Fruit fly (Drosophila melanogaster) whole organism, embryonic: ENCODE results near the gene AP-2alpha.
A peak's percentile ranks its signal among the peaks of the same experiment; 100 is the strongest.

Source experiments
- CG10431 ChIP-seq: fragments of 200-800 bp; sonication (Bioruptor generic); optimal IDR thresholded peaks from 3 replicates; lab custom pipeline; 2018; ENCODE audit warnings: missing biosample characterization, mild to moderate bottlenecking, missing genetic modification characterization
- CG11695 ChIP-seq: fragments of 200-800 bp; sonication (Bioruptor generic); IDR thresholded peaks from 3 replicates; pipeline ENCODE4 v1.3.6; 2022; ENCODE audit warnings: missing biosample characterization, missing genetic modification characterization
- CG12769 ChIP-seq: fragments of 200-800 bp; sonication (Bioruptor generic); optimal IDR thresholded peaks from 2 replicates; lab custom pipeline; 2019; ENCODE audit warnings: missing biosample characterization, mild to moderate bottlenecking, missing genetic modification characterization, moderate library complexity
- CG16813 ChIP-seq: fragments of 200-800 bp; sonication (Bioruptor generic); IDR thresholded peaks from 3 replicates; pipeline ENCODE4 v1.3.6; 2022; ENCODE audit warnings: missing biosample characterization, missing genetic modification characterization; ENCODE audit not compliant: partially characterized antibody
- CG2129 ChIP-seq: fragments of 200-800 bp; sonication (Bioruptor generic); IDR thresholded peaks from 2 replicates; pipeline ENCODE4 v1.3.6; 2022; ENCODE audit warnings: missing biosample characterization, missing genetic modification characterization; ENCODE audit not compliant: partially characterized antibody
- CG31441 ChIP-seq: fragments of 200-800 bp; sonication (Bioruptor generic); IDR thresholded peaks from 2 replicates; pipeline ENCODE4 v1.3.6; 2022; ENCODE audit warnings: missing biosample characterization, missing genetic modification characterization
- CG3838 ChIP-seq: fragments of 200-800 bp; sonication (Bioruptor generic); optimal IDR thresholded peaks from 3 replicates; lab custom pipeline; 2016; ENCODE audit warnings: missing biosample characterization, missing genetic modification characterization
- CG4360 ChIP-seq: fragments of 200-800 bp; sonication (Bioruptor generic); IDR thresholded peaks from 2 replicates; pipeline ENCODE4 v1.3.6; 2022; ENCODE audit warnings: missing biosample characterization, missing genetic modification characterization
- CG5245 ChIP-seq: fragments of 200-800 bp; sonication (Bioruptor generic); optimal IDR thresholded peaks from 3 replicates; lab custom pipeline; 2016; ENCODE audit warnings: missing biosample characterization, missing genetic modification characterization
- CG6654 ChIP-seq: fragments of 200-800 bp; sonication (Bioruptor generic); optimal IDR thresholded peaks from 2 replicates; lab custom pipeline; 2017; ENCODE audit warnings: missing biosample characterization, mild to moderate bottlenecking, missing genetic modification characterization
- CG6813 ChIP-seq: fragments of 200-800 bp; sonication (Bioruptor generic); optimal IDR thresholded peaks from 2 replicates; lab custom pipeline; 2017; ENCODE audit warnings: missing biosample characterization, missing genetic modification characterization, mild to moderate bottlenecking, moderate library complexity, missing genetic modification reagents
- CG6854 ChIP-seq: fragments of 200-800 bp; sonication (Bioruptor generic); optimal IDR thresholded peaks from 3 replicates; lab custom pipeline; 2017; ENCODE audit warnings: missing biosample characterization, mild to moderate bottlenecking, missing genetic modification characterization
- CG7786 ChIP-seq: fragments of 200-800 bp; sonication (Bioruptor generic); optimal IDR thresholded peaks from 2 replicates; lab custom pipeline; 2016; ENCODE audit warnings: missing biosample characterization, missing genetic modification characterization
- CG7987 ChIP-seq: fragments of 200-800 bp; sonication (Bioruptor generic); optimal IDR thresholded peaks from 2 replicates; lab custom pipeline; 2018; ENCODE audit warnings: missing biosample characterization, mild to moderate bottlenecking, missing genetic modification characterization, moderate library complexity
- CG8478 ChIP-seq: fragments of >200 bp; optimal IDR thresholded peaks from 2 replicates; lab custom pipeline; 2018
- CG9437 ChIP-seq: fragments of 200-800 bp; sonication (Bioruptor generic); optimal IDR thresholded peaks from 2 replicates; lab custom pipeline; 2018; ENCODE audit warnings: missing biosample characterization, mild to moderate bottlenecking, missing genetic modification characterization
- CG9876 ChIP-seq: fragments of 200-800 bp; sonication (Bioruptor generic); optimal IDR thresholded peaks from 2 replicates; lab custom pipeline; 2016; ENCODE audit warnings: missing biosample characterization, missing genetic modification characterization
- CHES-1-like ChIP-seq: fragments of 200-800 bp; sonication (Bioruptor generic); optimal IDR thresholded peaks from 2 replicates; lab custom pipeline; 2016; ENCODE audit warnings: missing biosample characterization, missing genetic modification characterization
- Chrac-16 ChIP-seq: fragments of 200-800 bp; sonication (Bioruptor generic); optimal IDR thresholded peaks from 3 replicates; lab custom pipeline; 2016; ENCODE audit warnings: missing biosample characterization, missing genetic modification characterization
- Dip3 ChIP-seq: fragments of 200-800 bp; sonication (Bioruptor generic); optimal IDR thresholded peaks from 3 replicates; lab custom pipeline; 2016; ENCODE audit warnings: missing biosample characterization, missing genetic modification characterization
- Drgx ChIP-seq: fragments of 200-800 bp; sonication (Bioruptor generic); IDR thresholded peaks from 2 replicates; pipeline ENCODE4 v1.3.6; 2022; ENCODE audit warnings: missing biosample characterization, missing genetic modification characterization
- GATAe ChIP-seq: fragments of 200-800 bp; sonication (Bioruptor generic); conservative IDR thresholded peaks from 2 replicates; pipeline ENCODE4 v1.3.6; 2022; ENCODE audit warnings: missing biosample characterization, missing genetic modification characterization
- Hmx ChIP-seq: fragments of 200-800 bp; sonication (Bioruptor generic); optimal IDR thresholded peaks from 2 replicates; lab custom pipeline; 2016; ENCODE audit warnings: missing biosample characterization, missing genetic modification characterization
- Lim3 ChIP-seq: fragments of 200-800 bp; sonication (Bioruptor generic); IDR thresholded peaks from 2 replicates; pipeline ENCODE4 v1.3.6; 2022; ENCODE audit warnings: missing biosample characterization, missing genetic modification characterization
- Lpt ChIP-seq: fragments of >200 bp; optimal IDR thresholded peaks from 2 replicates; lab custom pipeline; 2018; ENCODE audit warnings: missing biosample characterization, missing genetic modification characterization
- Nf-YB ChIP-seq: fragments of 200-800 bp; sonication (Bioruptor generic); optimal IDR thresholded peaks from 3 replicates; lab custom pipeline; 2019; ENCODE audit warnings: missing biosample characterization, mild to moderate bottlenecking, missing genetic modification characterization, moderate library complexity
- NfI ChIP-seq: fragments of 200-800 bp; sonication (Bioruptor generic); optimal IDR thresholded peaks from 3 replicates; lab custom pipeline; 2018; ENCODE audit warnings: missing biosample characterization, mild to moderate bottlenecking, missing genetic modification characterization, moderate library complexity
- Oaz ChIP-seq: fragments of 200-800 bp; sonication (Bioruptor generic); IDR thresholded peaks from 2 replicates; pipeline ENCODE4 v1.3.6; 2022; ENCODE audit warnings: missing biosample characterization, missing genetic modification characterization
- Ravus ChIP-seq: fragments of 200-800 bp; sonication (Bioruptor generic); IDR thresholded peaks from 2 replicates; pipeline ENCODE4 v1.3.6; 2022; ENCODE audit warnings: missing biosample characterization, missing genetic modification characterization
- Sin3A ChIP-seq: fragments of >200 bp; optimal IDR thresholded peaks from 2 replicates; lab custom pipeline; 2018
- Stat92E ChIP-seq, 3 experiments: fragments of >200 bp in 2 of 3; fragments of 200-800 bp in 1 of 3; sonication (Bioruptor generic) in 1 of 3; optimal IDR thresholded peaks; 2 replicates each; lab custom pipeline; 2017 to 2019; ENCODE audit warnings: missing biosample characterization in 3 of 3, missing genetic modification characterization in 3 of 3, mild to moderate bottlenecking in 1 of 3, moderate library complexity in 1 of 3
- al ChIP-seq: fragments of 200-800 bp; sonication (Bioruptor generic); IDR thresholded peaks from 2 replicates; pipeline ENCODE4 v1.3.6; 2022; ENCODE audit warnings: missing biosample characterization, missing genetic modification characterization
- bcd ChIP-seq: fragments of 200-800 bp; sonication (Bioruptor generic); optimal IDR thresholded peaks from 2 replicates; lab custom pipeline; 2017; ENCODE audit warnings: missing biosample characterization, mild to moderate bottlenecking, missing genetic modification characterization
- cato ChIP-seq: fragments of 200-800 bp; sonication (Bioruptor generic); optimal IDR thresholded peaks from 2 replicates; lab custom pipeline; 2016; ENCODE audit warnings: missing biosample characterization, missing genetic modification characterization, borderline replicate concordance
- chm ChIP-seq: fragments of 200-800 bp; sonication (Bioruptor generic); IDR thresholded peaks from 2 replicates; pipeline ENCODE4 v1.3.6; 2022; ENCODE audit warnings: missing biosample characterization, missing genetic modification characterization
- corto ChIP-seq: fragments of 200-800 bp; sonication (Bioruptor generic); optimal IDR thresholded peaks from 2 replicates; lab custom pipeline; 2016; ENCODE audit warnings: missing biosample characterization, mild to moderate bottlenecking, missing genetic modification characterization, moderate library complexity
- dati ChIP-seq: fragments of 200-800 bp; sonication (Bioruptor generic); IDR thresholded peaks from 2 replicates; pipeline ENCODE4 v1.3.6; 2022; ENCODE audit warnings: missing biosample characterization, missing genetic modification characterization
- gce ChIP-seq: fragments of 200-800 bp; sonication (Bioruptor generic); IDR thresholded peaks from 3 replicates; pipeline ENCODE4 v1.3.6; 2022; ENCODE audit warnings: missing biosample characterization, missing genetic modification characterization
- ind ChIP-seq: fragments of 200-800 bp; sonication (Bioruptor generic); optimal IDR thresholded peaks from 3 replicates; lab custom pipeline; 2016; ENCODE audit warnings: missing biosample characterization, missing genetic modification characterization
- jing ChIP-seq: fragments of 200-800 bp; sonication (Bioruptor generic); optimal IDR thresholded peaks from 2 replicates; lab custom pipeline; 2018; ENCODE audit warnings: missing biosample characterization, mild to moderate bottlenecking, missing genetic modification characterization
- onecut ChIP-seq: fragments of 200-800 bp; sonication (Bioruptor generic); IDR thresholded peaks from 2 replicates; pipeline ENCODE4 v1.3.6; 2022; ENCODE audit warnings: missing biosample characterization, missing genetic modification characterization
- shn ChIP-seq: fragments of 200-800 bp; sonication (Bioruptor generic); optimal IDR thresholded peaks from 3 replicates; lab custom pipeline; 2016; ENCODE audit warnings: missing biosample characterization, missing genetic modification characterization
- sqz ChIP-seq: fragments of 200-800 bp; sonication (Bioruptor generic); optimal IDR thresholded peaks from 3 replicates; lab custom pipeline; 2018; ENCODE audit warnings: missing biosample characterization, mild to moderate bottlenecking, missing genetic modification characterization
- sr ChIP-seq: fragments of 200-800 bp; sonication (Bioruptor generic); IDR thresholded peaks from 3 replicates; pipeline ENCODE4 v1.3.6; 2022; ENCODE audit warnings: missing biosample characterization, missing genetic modification characterization
- sug ChIP-seq: fragments of 200-800 bp; optimal IDR thresholded peaks from 2 replicates; lab custom pipeline; 2019; ENCODE audit warnings: missing biosample characterization, mild to moderate bottlenecking, missing genetic modification characterization, moderate library complexity
- tup ChIP-seq: fragments of 200-800 bp; sonication (Bioruptor generic); optimal IDR thresholded peaks from 2 replicates; lab custom pipeline; 2016; ENCODE audit warnings: missing biosample characterization, mild to moderate bottlenecking, missing genetic modification characterization, moderate library complexity
- vfl ChIP-seq: fragments of 200-800 bp; sonication (Bioruptor generic); optimal IDR thresholded peaks from 2 replicates; lab custom pipeline; 2016; ENCODE audit warnings: missing biosample characterization, missing genetic modification characterization
- vvl ChIP-seq: fragments of 200-800 bp; sonication (Bioruptor generic); IDR thresholded peaks from 2 replicates; pipeline ENCODE4 v1.3.6; 2022; ENCODE audit warnings: missing biosample characterization, missing genetic modification characterization
- wdn ChIP-seq: fragments of 200-800 bp; sonication (Bioruptor generic); IDR thresholded peaks from 2 replicates; pipeline ENCODE4 v1.3.6; 2022; ENCODE audit warnings: missing biosample characterization, missing genetic modification characterization
- wor ChIP-seq: fragments of 200-800 bp; sonication (Bioruptor generic); IDR thresholded peaks from 2 replicates; pipeline ENCODE4 v1.3.6; 2022; ENCODE audit warnings: missing biosample characterization, missing genetic modification characterization

Gene AP-2alpha

dm6 chr2L:441927-442691 lies 27.5 kb upstream of the AP-2alpha start (continued):
- TF ChIP-seq Dip3 (GFP tag; lab: Kevin White, UChicago) = peak; percentile 17
- peak; percentile 80 for TF ChIP-seq onecut
- no peak for TF ChIP-seq Ravus
- peak; percentile 45 for TF ChIP-seq sqz (GFP tag; lab: Kevin White, UChicago)
- peak; percentile 61 for TF ChIP-seq Oaz (GFP tag; lab: Robert Waterston, UW)
- TF ChIP-seq Drgx (GFP tag; lab: Robert Waterston, UW) = peak; percentile 91
- TF ChIP-seq CG7987 (GFP tag; lab: Kevin White, UChicago) = peak; percentile 25
- peak; percentile 84 for TF ChIP-seq Chrac-16
- no peak for TF ChIP-seq Hmx
- peak; percentile 76 for TF ChIP-seq ind (GFP tag; lab: Kevin White, UChicago)
- peak; percentile 93 for TF ChIP-seq vvl
- peak; percentile 42 for TF ChIP-seq CG6654 (GFP tag; lab: Kevin White, UChicago)
- no peak for TF ChIP-seq Lpt (GFP tag; lab: Kevin White, UChicago)
- peak; percentile 27; the same call in 1 of the 2 replicates for TF ChIP-seq wdn (GFP tag; lab: Robert Waterston, UW)
- peak; percentile 87 for TF ChIP-seq CG31441 (GFP tag; lab: Robert Waterston, UW)
- no peak for TF ChIP-seq sug (tag; lab: Kevin White, UChicago)
- peak; percentile 59 for TF ChIP-seq tup (GFP tag; lab: Kevin White, UChicago)
- peak; percentile 45 for TF ChIP-seq Nf-YB (GFP tag; lab: Kevin White, UChicago)
- peak; percentile 80 for TF ChIP-seq CG6813
- peak; percentile 63 for TF ChIP-seq CG4360 (GFP tag; lab: Robert Waterston, UW)
- peak; percentile 23 for TF ChIP-seq CG3838 (GFP tag; lab: Kevin White, UChicago)
- peak; percentile 80 for TF ChIP-seq CG12769 (tag; lab: Kevin White, UChicago)
- TF ChIP-seq CG9876 = peak; percentile 71
- no peak for TF ChIP-seq GATAe (GFP tag; lab: Robert Waterston, UW)
- peak; percentile 80 for TF ChIP-seq CG7786 (GFP tag; lab: Kevin White, UChicago)
- peak; percentile 78 for TF ChIP-seq CG5245 (GFP tag; lab: Kevin White, UChicago)
- peak; percentile 79 for TF ChIP-seq dati (GFP tag; lab: Robert Waterston, UW)
- peak; percentile 81 for TF ChIP-seq sr (GFP tag; lab: Robert Waterston, UW)
- TF ChIP-seq shn (GFP tag; lab: Kevin White, UChicago) = peak; percentile 79
- peak; percentile 77 for TF ChIP-seq wor (GFP tag; lab: Robert Waterston, UW)
- TF ChIP-seq CG10431 (GFP tag; lab: Kevin White, UChicago) = no peak
- peak; percentile 78; the same call in 1 of the 2 replicates for TF ChIP-seq chm (GFP tag; lab: Robert Waterston, UW)
- no peak for TF ChIP-seq CG16813
- TF ChIP-seq jing (GFP tag; lab: Kevin White, UChicago) = peak; percentile 80
- peak; percentile 54 for TF ChIP-seq vfl (GFP tag; lab: Kevin White, UChicago)
- TF ChIP-seq CG2129 = no peak
- TF ChIP-seq Lim3 (GFP tag; lab: Robert Waterston, UW) = peak; percentile 75
- TF ChIP-seq cato (GFP tag; lab: Kevin White, UChicago) = peak; percentile 73
- TF ChIP-seq Stat92E (GFP tag; optimal IDR thresholded peaks at IDR 0.05; lab: Kevin White, UChicago) = peak in 1 of 3 experiments; percentile 64
- peak; percentile 78 for TF ChIP-seq CHES-1-like (GFP tag; lab: Kevin White, UChicago)
- no peak for TF ChIP-seq al (GFP tag; lab: Robert Waterston, UW)
- TF ChIP-seq NfI = peak; percentile 75
- TF ChIP-seq gce (GFP tag; lab: Robert Waterston, UW) = peak; percentile 89
- peak; percentile 92 for TF ChIP-seq corto (GFP tag; lab: Kevin White, UChicago)
- TF ChIP-seq CG9437 (GFP tag; lab: Kevin White, UChicago) = peak; percentile 38
- TF ChIP-seq bcd (GFP tag; lab: Kevin White, UChicago) = peak; percentile 70
- peak; percentile 53; the same call in 1 of the 3 replicates for TF ChIP-seq CG11695 (GFP tag; lab: Robert Waterston, UW)
- TF ChIP-seq CG8478 (lab: Kevin White, UChicago) = no peak
- peak; percentile 42 for TF ChIP-seq CG6854 (GFP tag; lab: Kevin White, UChicago)
- no peak for TF ChIP-seq Sin3A (lab: Kevin White, UChicago)
